Fruit fly (Drosophila melanogaster) whole organism, embryonic: ENCODE measurements around the gene CG10132.

Experiments used
- Antp ChIP-seq: fragments of 200-800 bp; sonication (Bioruptor generic); optimal IDR thresholded peaks from 3 replicates; lab custom pipeline; 2016; ENCODE audit warnings: missing biosample characterization, missing genetic modification characterization
- Asciz ChIP-seq: fragments of 200-800 bp; sonication (Bioruptor generic); optimal IDR thresholded peaks from 2 replicates; lab custom pipeline; 2017; ENCODE audit warnings: missing biosample characterization, mild to moderate bottlenecking, missing genetic modification characterization, missing genetic modification reagents
- Atf6 ChIP-seq: fragments of 200-800 bp; sonication (Bioruptor generic); IDR thresholded peaks from 2 replicates; pipeline ENCODE4 v1.3.6; 2022; ENCODE audit warnings: missing biosample characterization, missing genetic modification characterization
- Bdp1 ChIP-seq: fragments of 200-800 bp; sonication (Bioruptor generic); optimal IDR thresholded peaks from 3 replicates; lab custom pipeline; 2016; ENCODE audit warnings: missing biosample characterization, missing genetic modification characterization
- BtbVII ChIP-seq: fragments of 200-800 bp; sonication (Bioruptor generic); optimal IDR thresholded peaks from 3 replicates; lab custom pipeline; 2017; ENCODE audit warnings: missing biosample characterization, mild to moderate bottlenecking, missing genetic modification characterization
- CG10543 ChIP-seq: fragments of 200-800 bp; sonication (Bioruptor generic); optimal IDR thresholded peaks from 3 replicates; lab custom pipeline; 2017; ENCODE audit warnings: missing biosample characterization, mild to moderate bottlenecking, missing genetic modification characterization, moderate library complexity
- CG11504 ChIP-seq: fragments of 200-800 bp; sonication (Bioruptor generic); optimal IDR thresholded peaks from 3 replicates; lab custom pipeline; 2019; ENCODE audit warnings: missing biosample characterization, mild to moderate bottlenecking, missing genetic modification characterization, moderate library complexity
- CG12219 ChIP-seq: fragments of 200-800 bp; sonication (Bioruptor generic); optimal IDR thresholded peaks from 3 replicates; lab custom pipeline; 2018; ENCODE audit warnings: missing biosample characterization, mild to moderate bottlenecking, missing genetic modification characterization
- CG12942 ChIP-seq: fragments of 200-800 bp; sonication (Bioruptor generic); optimal IDR thresholded peaks from 3 replicates; lab custom pipeline; 2016; ENCODE audit warnings: missing biosample characterization, missing genetic modification characterization
- CG15479 ChIP-seq: fragments of 200-800 bp; sonication (Bioruptor generic); optimal IDR thresholded peaks from 3 replicates; lab custom pipeline; 2019; ENCODE audit warnings: missing biosample characterization, mild to moderate bottlenecking, missing genetic modification characterization, moderate library complexity
- CG1647 ChIP-seq: fragments of 200-800 bp; sonication (Bioruptor generic); optimal IDR thresholded peaks from 3 replicates; lab custom pipeline; 2016; ENCODE audit warnings: missing biosample characterization, missing genetic modification characterization
- CG17802 ChIP-seq: fragments of 200-800 bp; sonication (Bioruptor generic); optimal IDR thresholded peaks from 2 replicates; lab custom pipeline; 2018; ENCODE audit warnings: missing biosample characterization, mild to moderate bottlenecking, missing genetic modification characterization, moderate library complexity
- CG17912 ChIP-seq: fragments of 200-800 bp; sonication (Bioruptor generic); optimal IDR thresholded peaks from 2 replicates; lab custom pipeline; 2018; ENCODE audit warnings: missing biosample characterization, mild to moderate bottlenecking, missing genetic modification characterization
- CG18619 ChIP-seq: fragments of 200-800 bp; sonication (Bioruptor generic); optimal IDR thresholded peaks from 3 replicates; lab custom pipeline; 2017; ENCODE audit warnings: missing biosample characterization, mild to moderate bottlenecking, missing genetic modification characterization
- CG18764 ChIP-seq: fragments of 200-800 bp; sonication (Bioruptor generic); optimal IDR thresholded peaks from 3 replicates; lab custom pipeline; 2016; ENCODE audit warnings: missing biosample characterization, missing genetic modification characterization
- CG31365 ChIP-seq: fragments of 200-800 bp; sonication (Bioruptor generic); optimal IDR thresholded peaks from 2 replicates; lab custom pipeline; 2018; ENCODE audit warnings: missing biosample characterization, mild to moderate bottlenecking, missing genetic modification characterization
- CG31388 ChIP-seq: fragments of 200-800 bp; sonication (Bioruptor generic); optimal IDR thresholded peaks from 2 replicates; lab custom pipeline; 2016; ENCODE audit warnings: missing biosample characterization, missing genetic modification characterization
- CG32772 ChIP-seq: fragments of 200-800 bp; sonication (Bioruptor generic); IDR thresholded peaks from 2 replicates; pipeline ENCODE4 v1.3.6; 2022; ENCODE audit warnings: missing biosample characterization, missing genetic modification characterization
- CG5180 ChIP-seq: fragments of 200-800 bp; sonication (Bioruptor generic); optimal IDR thresholded peaks from 3 replicates; lab custom pipeline; 2017; ENCODE audit warnings: missing biosample characterization, missing genetic modification characterization, mild to moderate bottlenecking, moderate library complexity, missing genetic modification reagents
- CG5245 ChIP-seq: fragments of 200-800 bp; sonication (Bioruptor generic); optimal IDR thresholded peaks from 3 replicates; lab custom pipeline; 2016; ENCODE audit warnings: missing biosample characterization, missing genetic modification characterization
- CG6654 ChIP-seq: fragments of 200-800 bp; sonication (Bioruptor generic); optimal IDR thresholded peaks from 2 replicates; lab custom pipeline; 2017; ENCODE audit warnings: missing biosample characterization, mild to moderate bottlenecking, missing genetic modification characterization
- CG7357 ChIP-seq: fragments of 200-800 bp; sonication (Bioruptor generic); IDR thresholded peaks from 3 replicates; pipeline ENCODE4 v1.3.6; 2022; ENCODE audit warnings: missing biosample characterization, missing genetic modification characterization
- CG8388 ChIP-seq: fragments of 200-800 bp; sonication (Bioruptor generic); optimal IDR thresholded peaks from 2 replicates; lab custom pipeline; 2019; ENCODE audit warnings: missing biosample characterization, mild to moderate bottlenecking, missing genetic modification characterization, moderate library complexity
- Dek ChIP-seq: fragments of 200-800 bp; sonication (Bioruptor generic); optimal IDR thresholded peaks from 3 replicates; lab custom pipeline; 2019; ENCODE audit warnings: missing biosample characterization, mild to moderate bottlenecking, missing genetic modification characterization, moderate library complexity
- HmgD ChIP-seq: fragments of 200-800 bp; sonication (Bioruptor generic); optimal IDR thresholded peaks from 3 replicates; lab custom pipeline; 2016; ENCODE audit warnings: missing biosample characterization, missing genetic modification characterization
- Kr ChIP-seq: fragments of 200-800 bp; sonication (Bioruptor generic); optimal IDR thresholded peaks from 2 replicates; lab custom pipeline; 2017; ENCODE audit warnings: missing biosample characterization, mild to moderate bottlenecking, missing genetic modification characterization
- Mad ChIP-seq: fragments of 200-800 bp; sonication (Bioruptor generic); optimal IDR thresholded peaks from 2 replicates; lab custom pipeline; 2016; ENCODE audit warnings: missing biosample characterization, missing genetic modification characterization
- Mes4 ChIP-seq: fragments of 200-800 bp; sonication (Bioruptor generic); optimal IDR thresholded peaks from 2 replicates; lab custom pipeline; 2016; ENCODE audit warnings: missing biosample characterization, missing genetic modification characterization
- Myb ChIP-seq: fragments of 200-800 bp; sonication (Bioruptor generic); optimal IDR thresholded peaks from 2 replicates; lab custom pipeline; 2016; ENCODE audit warnings: missing biosample characterization, missing genetic modification characterization
- NC2α ChIP-seq: fragments of 200-800 bp; sonication (Bioruptor generic); optimal IDR thresholded peaks from 2 replicates; lab custom pipeline; 2016; ENCODE audit warnings: missing biosample characterization, missing genetic modification characterization
- Nf-YB ChIP-seq: fragments of 200-800 bp; sonication (Bioruptor generic); optimal IDR thresholded peaks from 3 replicates; lab custom pipeline; 2019; ENCODE audit warnings: missing biosample characterization, mild to moderate bottlenecking, missing genetic modification characterization, moderate library complexity
- Poxn ChIP-seq: fragments of 200-800 bp; sonication (Bioruptor generic); IDR thresholded peaks from 2 replicates; pipeline ENCODE4 v1.3.6; 2022; ENCODE audit warnings: missing biosample characterization, missing genetic modification characterization
- amos ChIP-seq: fragments of 200-800 bp; sonication (Bioruptor generic); IDR thresholded peaks from 2 replicates; pipeline ENCODE4 v1.3.6; 2022; ENCODE audit warnings: missing biosample characterization, missing genetic modification characterization; ENCODE audit not compliant: partially characterized antibody
- bab2 ChIP-seq: fragments of 200-800 bp; sonication (Bioruptor generic); optimal IDR thresholded peaks from 2 replicates; lab custom pipeline; 2016; ENCODE audit warnings: missing biosample characterization, missing genetic modification characterization
- chn ChIP-seq: fragments of 200-800 bp; sonication (Bioruptor generic); optimal IDR thresholded peaks from 2 replicates; lab custom pipeline; 2016; ENCODE audit warnings: missing biosample characterization, missing genetic modification characterization
- crp ChIP-seq, 2 experiments: fragments of 200-800 bp; sonication (Bioruptor generic); optimal IDR thresholded peaks; 2 replicates in 1 of 2; 3 replicates in 1 of 2; lab custom pipeline; 2017; ENCODE audit warnings: missing biosample characterization in 2 of 2, missing genetic modification characterization in 2 of 2, mild to moderate bottlenecking in 1 of 2, moderate library complexity in 1 of 2
- fd96Cb ChIP-seq: fragments of 200-800 bp; sonication (Bioruptor generic); optimal IDR thresholded peaks from 2 replicates; lab custom pipeline; 2018; ENCODE audit warnings: missing biosample characterization, mild to moderate bottlenecking, missing genetic modification characterization, moderate library complexity
- gsb-n ChIP-seq: fragments of 200-800 bp; sonication (Bioruptor generic); optimal IDR thresholded peaks from 3 replicates; lab custom pipeline; 2018; ENCODE audit warnings: missing biosample characterization, mild to moderate bottlenecking, missing genetic modification characterization
- mirr ChIP-seq: fragments of 200-800 bp; sonication (Bioruptor generic); optimal IDR thresholded peaks from 3 replicates; lab custom pipeline; 2018; ENCODE audit warnings: missing biosample characterization, mild to moderate bottlenecking, missing genetic modification characterization
- mld ChIP-seq: fragments of 200-800 bp; sonication (Bioruptor generic); IDR thresholded peaks from 3 replicates; pipeline ENCODE4 v1.3.6; 2022; ENCODE audit warnings: missing biosample characterization, missing genetic modification characterization; ENCODE audit not compliant: partially characterized antibody
- nom ChIP-seq: fragments of 200-800 bp; sonication (Bioruptor generic); optimal IDR thresholded peaks from 2 replicates; lab custom pipeline; 2017; ENCODE audit warnings: missing biosample characterization, missing genetic modification characterization, mild to moderate bottlenecking, moderate library complexity, missing genetic modification reagents
- org-1 ChIP-seq: fragments of 200-800 bp; sonication (Bioruptor generic); optimal IDR thresholded peaks from 2 replicates; lab custom pipeline; 2017; ENCODE audit warnings: missing biosample characterization, missing genetic modification characterization
- peb ChIP-seq: fragments of 200-800 bp; sonication (Bioruptor generic); IDR thresholded peaks from 2 replicates; pipeline ENCODE4 v1.3.6; 2022; ENCODE audit warnings: missing biosample characterization, missing genetic modification characterization
- pros ChIP-seq: fragments of 200-800 bp; sonication (Bioruptor generic); optimal IDR thresholded peaks from 3 replicates; lab custom pipeline; 2019; ENCODE audit warnings: missing biosample characterization, mild to moderate bottlenecking, missing genetic modification characterization, moderate library complexity
- pum ChIP-seq: fragments of 200-800 bp; sonication (Bioruptor generic); optimal IDR thresholded peaks from 2 replicates; lab custom pipeline; 2016; ENCODE audit warnings: missing biosample characterization, missing genetic modification characterization
- scrt ChIP-seq: fragments of 200-800 bp; sonication (Bioruptor generic); optimal IDR thresholded peaks from 2 replicates; lab custom pipeline; 2018; ENCODE audit warnings: missing biosample characterization, mild to moderate bottlenecking, missing genetic modification characterization, moderate library complexity
- sim ChIP-seq: fragments of 200-800 bp; sonication (Bioruptor generic); IDR thresholded peaks from 2 replicates; pipeline ENCODE4 v1.3.6; 2022; ENCODE audit warnings: missing biosample characterization, missing genetic modification characterization
- tap ChIP-seq: fragments of 200-800 bp; optimal IDR thresholded peaks from 3 replicates; lab custom pipeline; 2019; ENCODE audit warnings: missing biosample characterization, mild to moderate bottlenecking, missing genetic modification characterization, moderate library complexity
- tin ChIP-seq: fragments of 200-800 bp; sonication (Bioruptor generic); optimal IDR thresholded peaks from 3 replicates; lab custom pipeline; 2016; ENCODE audit warnings: missing biosample characterization, missing genetic modification characterization
- ttk ChIP-seq: fragments of 200-800 bp; sonication (Bioruptor generic); IDR thresholded peaks from 2 replicates; pipeline ENCODE4 v2.1.2; 2022; ENCODE audit warnings: missing biosample characterization, missing genetic modification characterization
- yki ChIP-seq: fragments of >200 bp; optimal IDR thresholded peaks from 3 replicates; lab custom pipeline; 2018

CG10132 gene

DNA sequence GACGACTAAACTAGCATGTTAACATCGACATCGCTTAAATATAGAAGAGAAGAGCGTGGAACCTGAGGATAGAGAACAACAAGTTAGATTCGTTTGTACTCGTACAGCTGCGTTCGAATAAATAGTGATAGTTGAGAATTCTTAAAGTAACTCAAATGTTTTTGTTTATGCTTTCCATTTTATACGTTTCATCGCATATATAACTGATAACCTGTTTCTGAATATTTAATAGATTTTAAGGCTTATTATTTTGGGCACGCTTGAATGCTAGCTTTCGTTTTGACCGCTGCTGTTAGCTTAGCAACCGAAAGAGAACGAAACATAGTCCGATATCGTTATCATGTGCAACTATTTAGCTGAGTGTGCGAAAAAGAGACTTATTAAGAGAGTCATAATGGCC is 9.7 kb downstream of the CG10132 start (continued):
- TF ChIP-seq ttk (GFP tag; lab: Robert Waterston, UW), result peak; percentile 84
- peak; percentile 71 for TF ChIP-seq CG6654
- peak; percentile 87 for TF ChIP-seq CG5245 (GFP tag; lab: Kevin White, UChicago)
- TF ChIP-seq Kr (GFP tag; lab: Kevin White, UChicago), result no peak
- TF ChIP-seq CG1647 (GFP tag; lab: Kevin White, UChicago), result peak; percentile 89
- peak; percentile 80 for TF ChIP-seq fd96Cb (tag; lab: Kevin White, UChicago)
- peak; percentile 85 for TF ChIP-seq CG12942
- peak; percentile 76 for TF ChIP-seq NC2α (GFP tag; lab: Kevin White, UChicago)
- peak; percentile 25 for TF ChIP-seq CG17912
- TF ChIP-seq CG31388 (GFP tag; lab: Kevin White, UChicago), result peak; percentile 83
- TF ChIP-seq CG11504 (tag; lab: Kevin White, UChicago), result peak; percentile 93
- TF ChIP-seq CG15479 (GFP tag; lab: Kevin White, UChicago), result no peak
- TF ChIP-seq Asciz (GFP tag; lab: Kevin White, UChicago), result peak; percentile 80
- no peak for TF ChIP-seq yki (lab: Kevin White, UChicago)
- peak; percentile 95 for TF ChIP-seq scrt (GFP tag; lab: Kevin White, UChicago)
- peak; percentile 99 for TF ChIP-seq Atf6 (GFP tag; lab: Robert Waterston, UW)
- TF ChIP-seq Bdp1 (GFP tag; lab: Kevin White, UChicago), result peak; percentile 81
- peak; percentile 95 for TF ChIP-seq CG18619 (GFP tag; lab: Kevin White, UChicago)
- peak; percentile 96 for TF ChIP-seq Poxn
- peak; percentile 95 for TF ChIP-seq org-1 (GFP tag; lab: Kevin White, UChicago)
- TF ChIP-seq nom (GFP tag; lab: Kevin White, UChicago), result peak; percentile 86
- TF ChIP-seq CG18764 (GFP tag; lab: Kevin White, UChicago), result peak; percentile 79
- peak; percentile 93 for TF ChIP-seq CG12219 (GFP tag; lab: Kevin White, UChicago)
- TF ChIP-seq Mes4 (GFP tag; lab: Kevin White, UChicago), result peak; percentile 81
- TF ChIP-seq peb (GFP tag; lab: Robert Waterston, UW), result peak; percentile 77
- peak; percentile 98 for TF ChIP-seq BtbVII (GFP tag; lab: Kevin White, UChicago)
- peak; percentile 81 for TF ChIP-seq CG8388 (GFP tag; lab: Kevin White, UChicago)
- peak; percentile 87 for TF ChIP-seq Antp (GFP tag; lab: Kevin White, UChicago)
- TF ChIP-seq Myb (GFP tag; lab: Kevin White, UChicago), result peak; percentile 87
- no peak for TF ChIP-seq pros (GFP tag; lab: Kevin White, UChicago)
- peak; percentile 76 for TF ChIP-seq CG10543
- peak; percentile 93 for TF ChIP-seq CG32772 (GFP tag; lab: Robert Waterston, UW)
- TF ChIP-seq pum (GFP tag; lab: Kevin White, UChicago), result peak; percentile 72
- peak; percentile 90 for TF ChIP-seq tin (GFP tag; lab: Kevin White, UChicago)
- peak in 1 of 2 experiments; percentile 54 for TF ChIP-seq crp (GFP tag; optimal IDR thresholded peaks at IDR 0.05; lab: Kevin White, UChicago)
- peak; percentile 97 for TF ChIP-seq bab2 (GFP tag; lab: Kevin White, UChicago)
- peak; percentile 83 for TF ChIP-seq HmgD (GFP tag; lab: Kevin White, UChicago)
- peak; percentile 55; the same call in 1 of the 2 replicates for TF ChIP-seq sim (GFP tag; lab: Robert Waterston, UW)
- TF ChIP-seq Dek (tag; lab: Kevin White, UChicago), result peak; percentile 98
- TF ChIP-seq mirr (GFP tag; lab: Kevin White, UChicago), result peak; percentile 95
- peak; percentile 89 for TF ChIP-seq chn (GFP tag; lab: Kevin White, UChicago)
- TF ChIP-seq CG17802 (tag; lab: Kevin White, UChicago), result peak; percentile 55
- TF ChIP-seq Nf-YB, result peak; percentile 82
- TF ChIP-seq CG31365 (tag; lab: Kevin White, UChicago), result peak; percentile 88
- TF ChIP-seq Mad, result peak; percentile 84
- TF ChIP-seq tap (tag; lab: Kevin White, UChicago), result peak; percentile 94
- no peak for TF ChIP-seq mld (GFP tag; lab: Robert Waterston, UW)
- TF ChIP-seq gsb-n (tag; lab: Kevin White, UChicago), result peak; percentile 71
- no peak for TF ChIP-seq CG5180
- TF ChIP-seq CG7357 (GFP tag; lab: Robert Waterston, UW), result peak; percentile 88
- no peak for TF ChIP-seq amos
